Worm (Caenorhabditis elegans): ENCODE measurements around the gene T04C9.2.

Gene T04C9.2

DNA sequence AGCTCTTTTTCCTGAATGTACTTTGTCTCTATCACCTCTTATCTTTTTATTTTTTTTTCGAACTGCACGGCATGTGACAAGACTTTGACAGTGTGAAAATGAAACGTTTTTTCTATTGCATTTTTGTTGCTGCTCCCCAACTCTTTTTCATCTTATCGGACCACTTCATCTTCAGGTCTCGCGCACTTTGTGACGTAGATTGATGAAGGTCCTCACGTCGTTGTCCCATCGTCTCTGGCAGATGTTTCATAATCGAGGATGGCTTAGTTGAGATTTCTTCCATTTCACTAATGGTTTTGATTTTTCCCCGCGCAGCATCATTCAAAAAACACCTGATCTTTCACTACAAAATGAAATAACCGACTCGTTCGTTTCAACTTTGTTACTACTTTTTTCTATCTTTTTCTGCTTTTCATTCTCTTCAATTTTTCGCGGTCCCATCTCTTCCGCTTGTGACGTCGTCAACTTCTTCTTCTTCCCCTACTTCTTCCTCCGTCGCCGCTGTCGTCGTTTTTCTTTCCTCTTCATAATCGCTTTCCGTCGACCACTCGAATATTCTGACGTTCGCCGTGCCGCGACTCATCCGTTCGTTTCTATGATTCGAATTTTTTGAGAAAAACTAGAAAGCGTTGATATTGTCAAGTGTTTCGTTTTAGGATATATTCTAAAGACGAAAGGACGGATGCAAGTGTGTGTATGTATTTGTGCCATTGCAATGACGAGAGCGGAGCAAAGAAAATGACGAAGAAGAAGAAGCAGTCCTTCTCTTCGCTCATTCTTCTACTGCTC is at the start of gene T04C9.2:
Gene T04C9.2 (plus strand): TSS at position 739 of the 789 bp plus-strand sequence.
- TF ChIP-seq ztf-29 (GFP tag; IDR thresholded peaks at IDR 0.05) = no peak
- TF ChIP-seq ztf-23 (GFP tag; IDR thresholded peaks at IDR 0.05) = no peak

DNA sequence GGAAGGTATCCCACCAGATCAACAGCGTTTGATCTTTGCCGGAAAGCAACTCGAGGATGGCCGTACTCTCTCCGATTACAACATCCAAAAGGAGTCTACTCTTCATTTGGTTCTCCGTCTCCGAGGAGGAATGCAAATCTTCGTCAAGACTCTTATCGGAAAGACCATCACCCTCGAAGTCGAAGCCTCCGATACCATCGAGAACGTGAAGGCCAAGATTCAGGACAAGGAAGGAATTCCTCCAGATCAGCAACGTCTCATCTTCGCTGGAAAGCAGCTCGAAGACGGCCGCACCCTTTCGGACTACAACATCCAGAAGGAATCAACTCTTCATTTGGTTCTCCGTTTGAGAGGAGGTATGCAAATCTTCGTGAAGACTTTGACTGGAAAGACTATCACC is 49.6 kb upstream of the T04C9.2 start:
- no peak for TF ChIP-seq ztf-29 (GFP tag; IDR thresholded peaks at IDR 0.05)
- no peak for TF ChIP-seq flt-1 (GFP tag; IDR thresholded peaks at IDR 0.05)
- no peak for TF ChIP-seq med-1 (GFP tag; optimal IDR thresholded peaks at IDR 0.05; ENCODE audit: insufficient read depth)
- TF ChIP-seq T22C8.4 (GFP tag; IDR thresholded peaks at IDR 0.05) = no peak
- TF ChIP-seq tab-1 (GFP tag; IDR thresholded peaks at IDR 0.05) = no peak
- TF ChIP-seq klf-2 (GFP tag; conservative IDR thresholded peaks at IDR 0.05) = no peak
- TF ChIP-seq ref-1 (GFP tag; conservative IDR thresholded peaks at IDR 0.05) = no peak
- no peak for TF ChIP-seq ztf-23 (GFP tag; IDR thresholded peaks at IDR 0.05)
- TF ChIP-seq cog-1 (tag; optimal IDR thresholded peaks at IDR 0.05) = no peak

DNA sequence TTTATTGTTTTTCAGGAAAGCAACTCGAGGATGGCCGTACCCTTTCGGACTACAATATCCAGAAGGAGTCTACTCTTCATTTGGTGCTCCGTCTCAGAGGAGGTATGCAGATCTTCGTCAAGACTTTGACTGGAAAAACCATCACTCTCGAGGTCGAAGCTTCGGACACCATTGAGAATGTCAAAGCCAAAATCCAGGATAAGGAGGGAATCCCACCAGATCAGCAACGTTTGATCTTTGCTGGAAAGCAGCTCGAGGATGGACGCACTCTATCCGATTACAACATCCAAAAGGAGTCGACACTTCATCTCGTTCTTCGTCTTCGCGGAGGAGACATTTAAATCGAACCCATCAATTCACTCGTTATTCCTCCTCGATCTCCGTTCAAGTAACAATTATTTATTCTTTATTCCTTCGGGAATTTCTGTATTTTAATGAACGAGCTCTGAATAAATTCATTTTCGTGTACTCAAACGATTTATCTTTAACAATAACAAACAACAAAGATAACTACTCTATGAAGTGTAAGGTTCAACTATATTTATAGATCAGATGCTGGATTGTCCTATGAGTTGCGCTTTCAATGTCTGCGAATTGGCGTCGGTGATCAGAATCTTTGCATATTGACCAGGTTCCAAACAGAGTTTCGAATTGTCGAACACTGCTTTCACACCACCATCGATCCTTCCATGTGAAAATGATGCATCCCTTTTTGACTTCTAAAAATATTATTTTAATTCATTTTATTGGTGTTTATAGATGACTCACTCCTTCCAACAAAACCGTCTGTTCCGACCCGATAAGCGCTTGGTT is 48.1 kb upstream of the T04C9.2 start:
- 0 out of 2 replicates have a peak, but pooled peaks have one; percentile 7 for TF ChIP-seq T22C8.4 (GFP tag; IDR thresholded peaks at IDR 0.05)
- no peak for TF ChIP-seq klf-2 (GFP tag; conservative IDR thresholded peaks at IDR 0.05)
- TF ChIP-seq ztf-29 (GFP tag; IDR thresholded peaks at IDR 0.05) = no peak
- TF ChIP-seq tab-1 (GFP tag; IDR thresholded peaks at IDR 0.05) = 0 out of 2 replicates have a peak, but pooled peaks have one; percentile 20
- no peak for TF ChIP-seq med-1 (GFP tag; optimal IDR thresholded peaks at IDR 0.05; ENCODE audit: insufficient read depth)
- TF ChIP-seq cog-1 (tag; optimal IDR thresholded peaks at IDR 0.05) = no peak
- TF ChIP-seq ref-1 (GFP tag; conservative IDR thresholded peaks at IDR 0.05) = no peak

DNA sequence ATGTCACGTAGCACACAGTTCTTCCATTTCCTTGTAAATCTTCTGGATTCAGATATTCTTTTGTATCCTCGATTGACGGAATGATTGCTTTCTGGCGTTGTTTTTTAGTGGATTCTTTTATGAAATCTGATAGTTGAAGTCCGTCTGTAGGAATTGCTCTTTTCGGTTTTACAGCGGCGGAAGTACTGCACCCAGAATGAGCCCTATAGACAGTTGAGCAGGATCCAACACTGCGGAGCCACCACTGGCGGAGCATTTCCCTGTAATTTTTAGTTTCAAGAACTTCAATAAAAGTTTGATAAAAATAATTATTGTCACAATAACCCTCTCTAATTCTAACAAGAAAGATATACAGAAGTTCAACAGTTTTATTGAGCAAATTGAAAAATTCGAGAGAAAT is 45.8 kb upstream of the T04C9.2 start, which contains the start of gene F25B5.5:
Gene F25B5.5 (minus strand): TSS at position 260 of the 400 bp plus-strand sequence.
- TF ChIP-seq med-1 (GFP tag; optimal IDR thresholded peaks at IDR 0.05; ENCODE audit: insufficient read depth) = no peak
- no peak for TF ChIP-seq ref-1 (GFP tag; conservative IDR thresholded peaks at IDR 0.05)
- no peak for TF ChIP-seq T22C8.4 (GFP tag; IDR thresholded peaks at IDR 0.05)
- TF ChIP-seq tab-1 (GFP tag; IDR thresholded peaks at IDR 0.05) = no peak
- TF ChIP-seq ztf-23 (GFP tag; IDR thresholded peaks at IDR 0.05) = no peak
- TF ChIP-seq ztf-29 (GFP tag; IDR thresholded peaks at IDR 0.05) = no peak
- no peak for TF ChIP-seq flt-1 (GFP tag; IDR thresholded peaks at IDR 0.05)
- TF ChIP-seq cog-1 (tag; optimal IDR thresholded peaks at IDR 0.05) = no peak
- no peak for TF ChIP-seq klf-2 (GFP tag; conservative IDR thresholded peaks at IDR 0.05)

DNA sequence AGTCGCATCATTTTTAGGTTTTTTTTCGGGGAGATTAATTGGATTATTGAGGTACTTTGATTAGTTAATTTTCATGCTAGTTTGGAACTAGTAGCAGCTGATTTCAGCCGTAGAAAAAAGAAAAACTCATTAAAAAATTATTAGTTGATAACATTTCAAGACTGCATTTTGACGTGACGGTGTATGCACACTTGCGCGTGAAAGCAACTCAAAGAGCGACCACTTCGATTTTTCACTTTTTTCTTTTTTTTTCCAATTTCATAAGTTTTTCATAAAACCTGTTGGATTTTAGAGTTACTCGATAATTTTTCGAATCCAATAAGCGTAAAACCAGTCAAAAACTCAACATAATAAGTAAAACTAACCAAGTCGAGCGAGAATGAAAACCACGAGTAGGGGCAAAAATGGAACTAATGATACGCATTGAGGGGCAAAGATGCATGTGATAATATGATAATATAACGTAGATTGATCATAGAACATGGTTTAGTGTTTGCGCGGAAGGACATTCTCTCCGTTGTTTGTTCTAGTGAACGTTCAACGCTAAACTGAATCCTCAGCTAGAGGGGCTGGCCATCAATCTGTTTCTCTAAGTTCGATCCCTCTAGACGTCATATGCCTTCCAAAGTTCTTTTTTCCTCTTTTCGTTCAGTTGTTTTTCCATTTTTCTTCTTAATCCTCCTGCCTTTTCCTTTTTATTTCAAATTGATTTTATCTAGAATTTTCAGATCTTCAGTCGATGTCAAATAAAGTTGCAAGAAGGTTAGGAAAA is 43.3 kb upstream of the T04C9.2 start, which contains the start of the genes F25B5.6 and F25B5.3:
Gene F25B5.6 (minus strand): TSS at position 572 of the 772 bp plus-strand sequence.
Gene F25B5.3 (plus strand): TSS at position 722 of the 772 bp plus-strand sequence.
- TF ChIP-seq tab-1 (GFP tag; IDR thresholded peaks at IDR 0.05) = no peak
- no peak for TF ChIP-seq ref-1 (GFP tag; conservative IDR thresholded peaks at IDR 0.05)
- no peak for TF ChIP-seq med-1 (GFP tag; optimal IDR thresholded peaks at IDR 0.05; ENCODE audit: insufficient read depth)
- TF ChIP-seq ztf-23 (GFP tag; IDR thresholded peaks at IDR 0.05) = no peak
- no peak for TF ChIP-seq flt-1 (GFP tag; IDR thresholded peaks at IDR 0.05)
- no peak for TF ChIP-seq klf-2 (GFP tag; conservative IDR thresholded peaks at IDR 0.05)
- no peak for TF ChIP-seq ztf-29 (GFP tag; IDR thresholded peaks at IDR 0.05)
- TF ChIP-seq T22C8.4 (GFP tag; IDR thresholded peaks at IDR 0.05) = no peak
- no peak for TF ChIP-seq cog-1 (tag; optimal IDR thresholded peaks at IDR 0.05)

DNA sequence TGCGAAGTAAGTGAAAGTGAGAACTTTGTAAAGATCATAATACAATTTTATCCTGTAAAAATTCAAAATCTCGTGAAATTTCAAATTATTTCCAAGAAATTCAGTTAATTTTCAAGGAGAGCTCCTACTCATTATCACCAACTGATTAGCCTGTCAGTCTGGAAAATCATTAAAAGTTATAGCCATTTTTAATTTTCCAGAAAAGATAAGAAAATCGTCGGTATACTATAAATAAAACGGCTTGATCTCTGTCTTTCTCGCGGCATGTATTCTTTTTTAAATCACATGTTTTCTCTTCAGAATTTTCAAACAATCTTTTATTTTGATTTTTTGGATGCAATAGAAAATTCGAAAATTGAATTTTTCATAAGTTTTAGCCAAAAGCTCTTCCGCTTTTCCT is 42.7 kb upstream of the T04C9.2 start:
- no peak for TF ChIP-seq ref-1 (GFP tag; conservative IDR thresholded peaks at IDR 0.05)
- TF ChIP-seq tab-1 (GFP tag; IDR thresholded peaks at IDR 0.05) = no peak
- TF ChIP-seq ztf-23 (GFP tag; IDR thresholded peaks at IDR 0.05) = no peak
- TF ChIP-seq ztf-29 (GFP tag; IDR thresholded peaks at IDR 0.05) = no peak
- TF ChIP-seq med-1 (GFP tag; optimal IDR thresholded peaks at IDR 0.05; ENCODE audit: insufficient read depth) = no peak
- no peak for TF ChIP-seq flt-1 (GFP tag; IDR thresholded peaks at IDR 0.05)
- TF ChIP-seq klf-2 (GFP tag; conservative IDR thresholded peaks at IDR 0.05) = no peak
- no peak for TF ChIP-seq T22C8.4 (GFP tag; IDR thresholded peaks at IDR 0.05)
- no peak for TF ChIP-seq cog-1 (tag; optimal IDR thresholded peaks at IDR 0.05)

DNA sequence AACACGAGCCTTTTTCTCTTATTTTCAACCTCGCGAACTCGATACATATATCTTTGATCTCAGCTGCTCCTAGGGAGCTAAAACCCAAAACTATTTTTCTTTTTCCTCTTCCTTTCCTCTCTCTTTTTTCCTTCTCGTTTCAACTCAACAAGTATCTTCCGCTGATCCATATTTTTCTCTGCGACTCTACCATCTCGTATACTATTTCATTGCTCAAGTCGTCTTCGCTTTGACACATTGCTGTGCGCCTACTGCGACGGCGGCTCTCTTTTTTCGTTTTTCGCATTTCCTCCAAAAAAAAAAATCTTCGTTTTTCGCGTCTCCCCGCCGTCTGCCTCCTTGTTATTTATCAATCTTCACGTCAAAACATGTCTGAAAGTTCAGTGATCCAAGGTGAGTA is 41.9 kb upstream of the T04C9.2 start:
- TF ChIP-seq med-1 (GFP tag; optimal IDR thresholded peaks at IDR 0.05; ENCODE audit: insufficient read depth) = no peak
- TF ChIP-seq klf-2 (GFP tag; conservative IDR thresholded peaks at IDR 0.05) = no peak
- TF ChIP-seq T22C8.4 (GFP tag; IDR thresholded peaks at IDR 0.05) = no peak
- TF ChIP-seq ztf-29 (GFP tag; IDR thresholded peaks at IDR 0.05) = no peak
- TF ChIP-seq flt-1 (GFP tag; IDR thresholded peaks at IDR 0.05) = no peak
- TF ChIP-seq tab-1 (GFP tag; IDR thresholded peaks at IDR 0.05) = no peak
- TF ChIP-seq cog-1 (tag; optimal IDR thresholded peaks at IDR 0.05) = no peak
- TF ChIP-seq ztf-23 (GFP tag; IDR thresholded peaks at IDR 0.05) = no peak
- TF ChIP-seq ref-1 (GFP tag; conservative IDR thresholded peaks at IDR 0.05) = no peak

DNA sequence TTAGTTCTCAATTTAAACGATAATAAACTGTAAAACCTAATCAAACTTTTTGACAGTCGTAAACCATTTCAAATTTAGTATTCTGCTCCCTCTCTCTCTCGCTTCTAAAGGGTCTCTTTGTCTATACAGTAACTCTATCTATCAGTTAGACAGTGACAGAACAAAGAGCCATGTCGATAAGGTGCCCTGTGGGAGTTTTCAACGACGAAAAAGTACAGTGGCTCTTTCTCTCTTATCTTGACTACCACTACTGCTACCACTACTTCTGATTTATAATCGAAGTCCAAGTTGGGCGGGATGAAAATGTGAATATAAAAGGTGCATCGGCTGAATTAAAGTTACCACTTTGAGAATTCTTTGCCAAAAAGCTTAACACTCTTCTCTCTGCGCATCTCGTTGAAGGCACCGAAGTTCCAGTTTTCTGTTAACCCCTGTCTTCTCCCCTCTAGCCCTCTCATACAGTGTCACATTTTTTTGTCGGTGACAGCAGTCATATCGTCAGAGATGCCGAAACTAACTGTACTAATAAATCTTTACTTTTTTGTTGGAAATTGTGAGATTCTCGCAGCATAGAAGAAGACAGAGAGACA is 40.8 kb upstream of the T04C9.2 start:
- TF ChIP-seq flt-1 (GFP tag; IDR thresholded peaks at IDR 0.05) = no peak
- TF ChIP-seq ztf-23 (GFP tag; IDR thresholded peaks at IDR 0.05) = no peak
- TF ChIP-seq T22C8.4 (GFP tag; IDR thresholded peaks at IDR 0.05) = no peak
- TF ChIP-seq ztf-29 (GFP tag; IDR thresholded peaks at IDR 0.05) = no peak
- TF ChIP-seq med-1 (GFP tag; optimal IDR thresholded peaks at IDR 0.05; ENCODE audit: insufficient read depth) = no peak
- TF ChIP-seq cog-1 (tag; optimal IDR thresholded peaks at IDR 0.05) = no peak
- TF ChIP-seq klf-2 (GFP tag; conservative IDR thresholded peaks at IDR 0.05) = no peak
- no peak for TF ChIP-seq ref-1 (GFP tag; conservative IDR thresholded peaks at IDR 0.05)
- TF ChIP-seq tab-1 (GFP tag; IDR thresholded peaks at IDR 0.05) = no peak
